Fruit fly (Drosophila melanogaster): ENCODE data around the gene CG33178.

CG33178 gene

dm6 chrX:15082681-15083080, at the start of gene CG33178:
TSS of gene CG33178 (plus strand) at chrX:15082827.
- no peak for TF ChIP-seq CG17801 (GFP tag; optimal IDR thresholded peaks at IDR 0.05; ENCODE audit: partially characterized antibody)

- peak; percentile 30 for TF ChIP-seq CG17801 (GFP tag; optimal IDR thresholded peaks at IDR 0.05; ENCODE audit: partially characterized antibody)
Observed at dm6 chrX:15042499-15042898, 40.1 kb upstream of the CG33178 start.

dm6 chrX:15043013-15043699, 39.5 kb upstream of the CG33178 start:
- TF ChIP-seq CG17801 (GFP tag; optimal IDR thresholded peaks at IDR 0.05; ENCODE audit: partially characterized antibody), result peak; percentile 11

dm6 chrX:15043700-15044225, 38.9 kb upstream of the CG33178 start, which contains the start of gene CG5541:
TSS of gene CG5541 (plus strand) at chrX:15044123.
- TF ChIP-seq CG17801 (GFP tag; optimal IDR thresholded peaks at IDR 0.05; ENCODE audit: partially characterized antibody), result peak; percentile 70

DNA sequence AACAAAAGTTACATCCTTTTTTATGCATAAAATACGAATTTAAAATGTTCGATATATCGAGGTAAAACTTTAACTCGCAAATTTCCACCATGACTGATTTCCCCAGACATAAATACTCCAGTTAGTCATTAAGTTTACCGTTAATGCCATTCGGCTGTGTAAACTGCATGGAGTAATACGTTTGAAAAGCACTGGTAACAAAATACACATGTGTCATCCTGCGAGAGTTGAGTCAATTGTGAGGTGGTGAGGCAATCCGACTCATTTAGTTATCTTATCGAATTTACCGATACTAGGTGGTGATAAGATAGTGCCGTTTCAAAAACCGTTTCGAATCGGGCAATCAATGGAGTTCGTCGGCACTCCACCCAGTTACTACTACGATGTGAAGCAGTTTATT, 37.0 kb upstream of the CG33178 start:
- no peak for TF ChIP-seq CG17801 (GFP tag; optimal IDR thresholded peaks at IDR 0.05; ENCODE audit: partially characterized antibody)

DNA sequence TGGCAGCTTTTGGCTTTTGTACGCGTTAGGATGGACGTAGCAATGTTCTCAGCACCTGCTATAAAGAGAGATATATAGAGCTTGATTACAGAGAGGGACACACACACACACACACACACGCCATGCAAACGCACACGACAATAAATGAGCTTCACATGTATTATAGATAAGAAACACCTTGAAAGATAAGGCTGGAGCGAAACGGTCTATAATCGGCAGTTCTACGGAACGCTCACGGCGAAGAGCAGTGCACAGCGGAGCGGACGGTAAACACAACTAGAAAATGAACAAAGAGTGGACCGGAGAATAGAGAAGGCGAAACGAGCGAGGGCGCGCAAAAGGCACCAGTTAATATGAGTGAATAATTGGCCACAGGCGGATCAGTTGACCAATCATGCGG, 33.9 kb upstream of the CG33178 start:
- no peak for TF ChIP-seq CG17801 (GFP tag; optimal IDR thresholded peaks at IDR 0.05; ENCODE audit: partially characterized antibody)

DNA sequence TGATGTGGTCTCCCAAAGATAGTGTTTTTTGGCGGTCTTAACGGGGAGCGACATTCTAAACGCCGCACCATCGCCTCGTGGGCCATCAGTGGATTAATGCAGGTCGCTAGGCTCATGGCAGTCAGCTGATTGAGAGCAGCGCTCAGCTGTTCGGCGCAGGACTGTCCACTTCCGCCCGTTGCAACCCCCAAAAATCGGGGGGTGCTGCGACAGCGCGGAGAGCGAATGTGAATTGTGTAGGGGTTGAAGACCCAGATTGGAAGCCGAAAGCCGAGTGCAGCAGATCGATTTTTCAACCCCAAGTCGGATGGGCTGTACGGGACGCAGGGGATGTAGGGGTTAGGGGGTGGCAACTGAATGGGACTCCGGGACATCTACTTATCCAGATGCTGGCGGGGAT, 20.0 kb upstream of the CG33178 start:
- TF ChIP-seq CG17801 (GFP tag; optimal IDR thresholded peaks at IDR 0.05; ENCODE audit: partially characterized antibody), result no peak

DNA sequence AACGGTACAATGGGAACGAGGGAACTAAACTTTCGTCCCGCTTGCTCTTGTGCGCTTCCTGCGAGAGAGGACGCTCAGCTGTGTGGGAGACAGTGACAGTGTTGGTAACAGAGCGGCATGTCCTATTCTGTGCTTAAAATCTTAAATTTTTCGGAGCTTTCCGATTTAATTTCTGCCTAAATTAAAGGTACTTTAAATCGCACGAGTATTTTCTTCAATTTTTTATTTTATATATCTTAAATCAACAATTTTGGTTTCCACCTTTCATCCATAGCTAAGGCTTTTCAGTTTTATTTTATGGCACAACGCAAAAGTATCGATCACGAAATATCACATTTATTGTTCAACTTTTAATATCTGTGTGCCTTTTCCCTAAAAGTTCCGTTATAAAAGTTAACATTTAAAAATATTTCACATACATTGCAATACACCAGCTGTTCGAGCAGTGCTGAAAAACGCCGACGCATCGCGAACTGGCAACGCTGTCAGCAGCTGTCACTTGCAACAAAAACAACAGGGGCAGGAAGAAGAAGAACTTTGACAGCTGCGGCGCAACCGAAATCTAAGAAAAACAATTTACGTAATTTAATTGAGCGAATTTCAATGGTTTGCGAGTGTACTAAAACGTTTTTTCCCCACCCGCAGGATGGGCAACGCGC, 19.1 kb upstream of the CG33178 start, which contains the start of the genes hiw and ND-B18:
hiw (minus strand) TSS at position 26 of the 659 bp plus-strand sequence.
ND-B18 (plus strand) TSS at position 330 of the 659 bp plus-strand sequence.
- peak; percentile 61 for TF ChIP-seq CG17801 (GFP tag; optimal IDR thresholded peaks at IDR 0.05; ENCODE audit: partially characterized antibody)

DNA sequence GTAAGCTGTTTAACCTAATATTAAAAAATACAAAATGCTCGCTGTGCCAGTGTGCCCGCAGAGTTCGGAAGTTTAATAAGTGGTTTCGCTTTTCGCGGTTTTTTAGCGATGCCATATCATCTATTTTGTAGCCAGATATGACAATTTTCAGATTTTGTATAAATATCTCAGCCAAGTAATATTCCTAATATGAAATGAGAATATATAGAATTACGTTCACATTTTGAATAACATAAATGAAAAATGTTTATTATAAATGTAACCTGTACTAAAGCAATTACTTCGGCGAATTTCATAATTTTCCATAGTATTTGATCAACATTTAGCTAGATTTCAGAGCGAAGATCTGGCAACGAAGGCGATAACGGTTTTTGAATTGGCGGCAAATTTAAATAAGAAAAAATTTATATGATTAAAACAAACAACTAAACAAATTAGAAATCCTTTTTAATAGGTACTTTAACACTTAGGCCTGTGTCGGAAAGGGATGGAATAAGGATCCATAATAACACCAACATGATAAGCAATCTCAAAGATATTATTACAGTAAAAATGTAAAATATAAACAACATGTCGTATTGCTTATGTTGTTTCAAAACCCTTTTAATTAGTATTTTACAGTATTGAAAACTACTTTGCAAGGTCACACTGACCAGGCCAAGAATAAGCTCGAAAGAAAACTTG, 16.1 kb upstream of the CG33178 start, which contains the start of the genes opm and dob:
opm (minus strand) TSS at position 59 of the 684 bp plus-strand sequence.
dob (plus strand) TSS at position 634 of the 684 bp plus-strand sequence.
- TF ChIP-seq CG17801 (GFP tag; optimal IDR thresholded peaks at IDR 0.05; ENCODE audit: partially characterized antibody), result no peak

DNA sequence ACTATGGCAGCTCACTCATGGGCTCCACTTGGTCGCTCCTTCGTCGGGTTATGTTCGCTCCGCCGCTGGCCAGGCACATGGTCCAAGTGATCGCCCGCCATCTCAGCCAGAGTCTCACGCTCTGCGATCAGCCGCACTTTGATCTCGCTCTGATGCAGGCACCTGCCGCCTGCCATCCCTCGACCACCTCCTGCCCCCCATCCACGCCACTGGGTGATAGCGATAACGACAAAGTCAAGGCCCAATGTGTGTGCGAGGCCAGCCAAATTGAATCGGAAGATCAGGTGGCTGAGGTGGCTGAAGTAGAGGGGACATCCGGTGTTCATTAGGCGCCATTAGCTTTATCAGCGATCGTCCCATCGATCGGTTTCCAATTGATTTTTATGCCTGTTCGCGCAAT, 14.1 kb upstream of the CG33178 start:
- TF ChIP-seq CG17801 (GFP tag; optimal IDR thresholded peaks at IDR 0.05; ENCODE audit: partially characterized antibody), result no peak

- peak; percentile 97 for TF ChIP-seq CG17801 (GFP tag; optimal IDR thresholded peaks at IDR 0.05; ENCODE audit: partially characterized antibody)
Observed at dm6 chrX:15069417-15069896, 13.2 kb upstream of the CG33178 start.

dm6 chrX:15070137-15070536, 12.5 kb upstream of the CG33178 start:
- no peak for TF ChIP-seq CG17801 (GFP tag; optimal IDR thresholded peaks at IDR 0.05; ENCODE audit: partially characterized antibody)

dm6 chrX:15070811-15071479, 11.7 kb upstream of the CG33178 start:
- TF ChIP-seq CG17801 (GFP tag; optimal IDR thresholded peaks at IDR 0.05; ENCODE audit: partially characterized antibody), result no peak

DNA sequence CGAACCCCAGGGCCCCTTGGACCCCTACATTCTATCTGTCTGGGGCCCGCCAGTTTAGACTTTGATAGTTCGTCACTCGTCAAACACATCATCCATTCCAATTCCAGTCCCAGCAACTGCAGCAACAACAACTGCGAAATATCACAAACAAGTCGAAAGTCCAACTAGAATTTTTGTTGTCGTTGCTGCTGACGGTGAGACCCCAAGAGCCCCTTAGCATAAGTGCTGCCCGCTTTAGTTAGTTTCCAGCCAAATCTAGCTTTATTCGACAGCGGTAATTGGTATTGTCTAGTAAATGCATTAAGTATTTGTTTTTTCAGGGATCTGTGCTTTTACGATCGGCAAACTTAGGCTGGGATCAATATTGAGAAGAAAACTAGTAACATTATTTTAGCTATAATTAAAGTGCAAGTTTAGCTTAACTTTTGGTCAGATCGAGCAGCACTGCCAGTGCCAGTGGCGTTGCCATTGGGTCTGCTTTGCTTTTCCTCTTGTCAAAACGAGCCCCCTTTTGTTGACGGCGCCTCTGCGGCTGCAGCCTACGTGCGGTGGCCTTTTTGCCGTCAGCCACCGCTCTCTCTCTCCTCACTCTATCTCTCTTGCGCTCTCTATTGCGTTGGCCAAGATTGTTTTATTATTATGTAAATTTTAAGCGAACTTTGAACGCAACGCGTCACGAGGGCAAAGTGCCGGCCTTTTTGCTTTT, 7.8 kb upstream of the CG33178 start:
- TF ChIP-seq CG17801 (GFP tag; optimal IDR thresholded peaks at IDR 0.05; ENCODE audit: partially characterized antibody), result peak; percentile 68
